Fruit fly (Drosophila melanogaster): Measurements from ENCODE around the gene mRpS7.

Gene mRpS7

DNA sequence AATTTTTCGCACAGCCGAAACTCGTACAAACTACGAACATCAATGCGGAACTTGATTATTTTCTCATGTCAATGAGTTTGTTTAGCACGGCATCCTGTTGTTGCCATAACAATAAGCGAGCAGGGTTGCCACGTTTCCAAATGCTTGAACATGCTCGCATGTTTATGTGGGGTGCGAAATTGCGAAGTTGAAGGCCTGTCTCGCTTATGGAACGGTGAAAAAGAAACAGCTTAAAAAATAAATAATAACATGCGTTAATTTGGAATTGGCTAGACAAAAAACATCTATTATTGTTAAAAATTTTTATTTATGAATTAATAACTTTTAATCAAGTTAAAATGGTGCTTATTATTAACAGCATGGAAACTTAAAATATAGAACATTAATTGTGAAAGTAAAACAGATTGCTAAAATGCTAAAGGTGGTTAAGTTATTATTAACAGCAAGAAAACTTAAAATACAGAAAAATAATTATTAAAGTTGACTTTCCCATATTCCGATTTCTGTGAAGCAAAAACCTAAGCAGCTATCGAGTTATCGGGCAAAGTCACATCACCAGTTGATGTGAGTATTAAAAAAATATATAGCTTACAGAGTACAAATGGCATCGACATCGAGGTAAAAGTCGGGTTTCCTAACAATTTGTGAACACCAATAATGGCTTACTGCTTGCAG lies 44.5 kb downstream of the mRpS7 start, which contains the start of the genes Bug22 and TfIIB:
Gene Bug22, minus strand, starts transcription at position 117 of the 675 bp plus-strand sequence.
Gene TfIIB, plus strand, starts transcription at position 537 of the 675 bp plus-strand sequence.
- TF ChIP-seq Hr4 (GFP tag; optimal IDR thresholded peaks at IDR 0.05) (no peak), lz (GFP tag; optimal IDR thresholded peaks at IDR 0.05) (peak; percentile 72), dsx (GFP tag; optimal IDR thresholded peaks at IDR 0.05; ENCODE audit: poor library complexity, severe bottlenecking) (no peak), Sox15 (GFP tag; optimal IDR thresholded peaks at IDR 0.05) (peak; percentile 41), Eip75B (GFP tag; optimal IDR thresholded peaks at IDR 0.05) (no peak), CG6163 (GFP tag; IDR thresholded peaks at IDR 0.05) (peak; percentile 71; the same call in 2 of the 3 replicates), CG32006 (GFP tag; optimal IDR thresholded peaks at IDR 0.05) (no peak), CG3032 (tag; optimal IDR thresholded peaks at IDR 0.05) (peak; percentile 59), CG11294 (GFP tag; IDR thresholded peaks at IDR 0.05) (no peak), Sox102F (GFP tag; optimal IDR thresholded peaks at IDR 0.05) (no peak), Sox14 (GFP tag; optimal IDR thresholded peaks at IDR 0.05) (no peak), Hr39 (GFP tag; optimal IDR thresholded peaks at IDR 0.05) (no peak), CG11762 (GFP tag; optimal IDR thresholded peaks at IDR 0.05; ENCODE audit: insufficient read depth) (no peak), CG7368 (GFP tag; optimal IDR thresholded peaks at IDR 0.05) (no peak), Lpt (GFP tag; optimal IDR thresholded peaks at IDR 0.05) (no peak), fkh (GFP tag; optimal IDR thresholded peaks at IDR 0.05) (peak; percentile 68), Eip93F (GFP tag; optimal IDR thresholded peaks at IDR 0.05) (no peak), Gug (GFP tag; IDR thresholded peaks at IDR 0.05) (no peak), fd59A (GFP tag; optimal IDR thresholded peaks at IDR 0.05) (no peak), esn (GFP tag; optimal IDR thresholded peaks at IDR 0.05) (peak; percentile 82), CG6276 (GFP tag; optimal IDR thresholded peaks at IDR 0.05) (no peak), CG9139 (GFP tag; optimal IDR thresholded peaks at IDR 0.05) (no peak), CG31627 (GFP tag; optimal IDR thresholded peaks at IDR 0.05) (peak; percentile 75), net (GFP tag; optimal IDR thresholded peaks at IDR 0.05) (no peak), CG6808 (GFP tag; optimal IDR thresholded peaks at IDR 0.05) (no peak), CG10631 (GFP tag; optimal IDR thresholded peaks at IDR 0.05) (no peak), CG8119 (GFP tag; IDR thresholded peaks at IDR 0.05) (no peak), CG3919 (GFP tag; optimal IDR thresholded peaks at IDR 0.05) (no peak), eg (GFP tag; IDR thresholded peaks at IDR 0.05) (no peak; the same call in 2 of the 3 replicates), CG34406 (GFP tag; optimal IDR thresholded peaks at IDR 0.05) (peak; percentile 64), salr (GFP tag; optimal IDR thresholded peaks at IDR 0.05) (no peak), CG8319 (GFP tag; optimal IDR thresholded peaks at IDR 0.05) (peak; percentile 25), CG8632 (GFP tag; optimal IDR thresholded peaks at IDR 0.05) (no peak), acj6 (GFP tag; optimal IDR thresholded peaks at IDR 0.05) (peak; percentile 74), pdm3 (GFP tag; optimal IDR thresholded peaks at IDR 0.05) (no peak), dac (GFP tag; optimal IDR thresholded peaks at IDR 0.05) (no peak), CG1621 (tag; optimal IDR thresholded peaks at IDR 0.05) (no peak), topi (GFP tag; optimal IDR thresholded peaks at IDR 0.05) (peak; percentile 69), Ets96B (tag; optimal IDR thresholded peaks at IDR 0.05) (peak; percentile 53), CG6792 (GFP tag; optimal IDR thresholded peaks at IDR 0.05) (peak; percentile 57), spab (GFP tag; optimal IDR thresholded peaks at IDR 0.05) (no peak), fd85E (GFP tag; optimal IDR thresholded peaks at IDR 0.05) (no peak), CG4318 (GFP tag; optimal IDR thresholded peaks at IDR 0.05) (no peak), CG16779 (tag; optimal IDR thresholded peaks at IDR 0.05) (no peak), Hr38 (GFP tag; optimal IDR thresholded peaks at IDR 0.05) (no peak), ss (GFP tag; optimal IDR thresholded peaks at IDR 0.05) (no peak), achi (GFP tag; optimal IDR thresholded peaks at IDR 0.05) (no peak), Met (GFP tag; optimal IDR thresholded peaks at IDR 0.05) (no peak), Eip78C (GFP tag) (peak; percentile 91), Ets21C (GFP tag; optimal IDR thresholded peaks at IDR 0.05) (no peak), CG11902 (GFP tag; optimal IDR thresholded peaks at IDR 0.05) (no peak), Smox (GFP tag; optimal IDR thresholded peaks at IDR 0.05) (no peak)

All from whole organism, prepupa.